ENCODE assay signal across 2 worm cellular contexts in genomic region chrIII:11059775-11060174, ce11.
TF ChIP-seq lines count a peak whose summit lies in the region.

No protein-coding gene starts in this region.

TF ChIP-seq in whole organism, L2 larva, 48 proteins besides CTCF, POLR2A, EP300 and RAD21 (continued from another document):
- TF ChIP-seq skn-1 (tag; optimal IDR thresholded peaks at IDR 0.05; lab: Kevin White, UChicago) (no peak), crh-2 (tag; optimal IDR thresholded peaks at IDR 0.05; lab: Kevin White, UChicago) (peak; percentile 51), fos-1 (tag; optimal IDR thresholded peaks at IDR 0.05; lab: Kevin White, UChicago) (peak; percentile 86), unc-55 (GFP tag; optimal IDR thresholded peaks at IDR 0.05; lab: Kevin White, UChicago) (no peak)

TF ChIP-seq in whole organism, L4 larva, 104 proteins besides CTCF, POLR2A, EP300 and RAD21 (continued from another document):
- TF ChIP-seq hlh-30 (tag; optimal IDR thresholded peaks at IDR 0.05; lab: Kevin White, UChicago; ENCODE audit: insufficient read depth), result peak; percentile 21
- TF ChIP-seq nhr-48 (tag; optimal IDR thresholded peaks at IDR 0.05; lab: Kevin White, UChicago), result peak; percentile 30
